Worm (Caenorhabditis elegans): Measurements from ENCODE around the gene W07G4.7.

DNA sequence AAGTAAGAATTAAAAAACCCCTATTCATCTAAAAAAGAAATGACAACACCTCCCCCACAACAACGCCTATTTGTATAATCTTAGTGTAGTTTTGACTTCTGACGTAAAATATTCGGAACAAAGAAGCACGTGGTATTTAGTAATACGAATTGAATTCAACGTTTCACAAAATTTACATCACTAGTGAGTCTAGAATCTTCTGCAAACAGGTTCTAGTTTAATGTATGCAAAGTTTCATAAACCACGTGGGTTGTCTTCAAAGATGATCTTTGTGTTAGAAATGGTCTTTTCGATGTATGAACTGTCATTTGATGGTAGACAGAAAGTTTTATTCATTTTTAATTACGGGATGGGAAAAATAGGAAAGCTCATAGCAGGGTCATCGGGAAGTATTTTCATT is 38.6 kb upstream of the W07G4.7 start:
- no peak for TF ChIP-seq ztf-4 (tag; optimal IDR thresholded peaks at IDR 0.05)
- no peak for TF ChIP-seq gmeb-1 (tag; optimal IDR thresholded peaks at IDR 0.05)
- TF ChIP-seq nhr-237 (tag; optimal IDR thresholded peaks at IDR 0.05) = no peak
- TF ChIP-seq ceh-82 (tag; optimal IDR thresholded peaks at IDR 0.05) = no peak
- no peak for TF ChIP-seq nhr-6 (tag; optimal IDR thresholded peaks at IDR 0.05)
- TF ChIP-seq fos-1 (tag; optimal IDR thresholded peaks at IDR 0.05) = no peak
- TF ChIP-seq ZK546.5 (tag; optimal IDR thresholded peaks at IDR 0.05) = no peak
- no peak for TF ChIP-seq mbf-1 (tag; optimal IDR thresholded peaks at IDR 0.05)
- TF ChIP-seq elt-1 (tag; optimal IDR thresholded peaks at IDR 0.05) = no peak
- no peak for TF ChIP-seq nhr-11 (tag; optimal IDR thresholded peaks at IDR 0.05)
- no peak for TF ChIP-seq nhr-129 (tag; optimal IDR thresholded peaks at IDR 0.05)

Data from whole organism, L2 larva.